Worm (Caenorhabditis elegans) whole organism, L2 larva: ENCODE results near the gene slc-25A29.

ENCODE experiments used
- C34F6.9 ChIP-seq: fragments of 150-350 bp; optimal IDR thresholded peaks from 2 replicates; lab custom pipeline; 2014; ENCODE audit warnings: missing biosample characterization, missing genetic modification characterization
- F13H6.1 ChIP-seq: sonication (generic microtip); optimal IDR thresholded peaks from 2 replicates; lab custom pipeline; 2016; ENCODE audit warnings: missing genetic modification characterization, missing compliant biosample characterization
- R02D3.7 ChIP-seq: fragments of 150-350 bp; optimal IDR thresholded peaks from 2 replicates; lab custom pipeline; 2014; ENCODE audit warnings: missing biosample characterization, missing genetic modification characterization
- Y55F3AM.14 ChIP-seq: fragments of 200-800 bp; sonication (Bioruptor generic); optimal IDR thresholded peaks from 2 replicates; lab custom pipeline; 2018; ENCODE audit warnings: mild to moderate bottlenecking, missing genetic modification characterization, missing compliant biosample characterization
- ZK546.5 ChIP-seq: sonication (generic microtip); optimal IDR thresholded peaks from 2 replicates; lab custom pipeline; 2017; ENCODE audit warnings: missing biosample characterization, missing genetic modification characterization
- alr-1 ChIP-seq: fragments of 150-350 bp; optimal IDR thresholded peaks from 2 replicates; lab custom pipeline; 2014; ENCODE audit warnings: missing biosample characterization, missing genetic modification characterization
- blmp-1 ChIP-seq: sonication (generic microtip); optimal IDR thresholded peaks from 2 replicates; lab custom pipeline; 2017; ENCODE audit warnings: missing genetic modification characterization, mild to moderate bottlenecking, missing compliant biosample characterization, antibody characterized with exemption, moderate library complexity; ENCODE audit not compliant: insufficient read depth
- ceh-16 ChIP-seq: fragments of 150-350 bp; optimal IDR thresholded peaks from 2 replicates; lab custom pipeline; 2014; ENCODE audit warnings: missing biosample characterization, missing genetic modification characterization
- crh-2 ChIP-seq: sonication (generic microtip); optimal IDR thresholded peaks from 2 replicates; lab custom pipeline; 2017; ENCODE audit warnings: missing biosample characterization, missing genetic modification characterization
- egl-27 ChIP-seq: sonication (generic microtip); optimal IDR thresholded peaks from 3 replicates; lab custom pipeline; 2017; ENCODE audit warnings: missing biosample characterization, missing genetic modification reagents, missing genetic modification characterization
- elt-3 ChIP-seq: sonication (generic microtip); optimal IDR thresholded peaks from 2 replicates; lab custom pipeline; 2017; ENCODE audit warnings: missing biosample characterization, missing genetic modification characterization
- fos-1 ChIP-seq: fragments of 150-350 bp; optimal IDR thresholded peaks from 2 replicates; lab custom pipeline; 2014; ENCODE audit warnings: missing biosample characterization, missing genetic modification characterization
- gmeb-1 ChIP-seq: fragments of 150-350 bp; optimal IDR thresholded peaks from 2 replicates; lab custom pipeline; 2014; ENCODE audit warnings: missing biosample characterization, missing genetic modification characterization
- lin-13 ChIP-seq: fragments of 150-350 bp; optimal IDR thresholded peaks from 2 replicates; lab custom pipeline; 2014; ENCODE audit warnings: missing biosample characterization, missing genetic modification reagents, missing genetic modification characterization
- lin-39 ChIP-seq: fragments of 150-350 bp; optimal IDR thresholded peaks from 2 replicates; lab custom pipeline; 2014; ENCODE audit warnings: missing biosample characterization, missing genetic modification reagents, missing genetic modification characterization
- lsy-2 ChIP-seq, 2 experiments: fragments of 150-350 bp in 1 of 2; sonication (generic microtip) in 1 of 2; optimal IDR thresholded peaks; 2 replicates each; lab custom pipeline; 2014 to 2017; ENCODE audit warnings: missing biosample characterization in 2 of 2, missing genetic modification characterization in 2 of 2
- mab-5 ChIP-seq: fragments of 150-350 bp; optimal IDR thresholded peaks from 2 replicates; lab custom pipeline; 2014; ENCODE audit warnings: missing biosample characterization, missing genetic modification characterization
- mbf-1 ChIP-seq: sonication (generic microtip); optimal IDR thresholded peaks from 2 replicates; lab custom pipeline; 2017; ENCODE audit warnings: missing biosample characterization, missing genetic modification characterization
- mdl-1 ChIP-seq, 2 experiments: fragments of 150-350 bp in 1 of 2; sonication (generic microtip) in 1 of 2; optimal IDR thresholded peaks; 2 replicates each; lab custom pipeline; 2017; ENCODE audit warnings: missing biosample characterization in 2 of 2, missing genetic modification characterization in 2 of 2
- nhr-11 ChIP-seq: fragments of 150-350 bp; optimal IDR thresholded peaks from 2 replicates; lab custom pipeline; 2014; ENCODE audit warnings: missing biosample characterization, missing genetic modification characterization
- nhr-129 ChIP-seq: fragments of 150-350 bp; optimal IDR thresholded peaks from 2 replicates; lab custom pipeline; 2014; ENCODE audit warnings: missing biosample characterization, missing genetic modification characterization
- nhr-21 ChIP-seq: fragments of 150-350 bp; optimal IDR thresholded peaks from 2 replicates; lab custom pipeline; 2014; ENCODE audit warnings: missing biosample characterization, missing genetic modification characterization
- nhr-23 ChIP-seq: fragments of 150-350 bp; optimal IDR thresholded peaks from 2 replicates; lab custom pipeline; 2014; ENCODE audit warnings: missing biosample characterization, missing genetic modification reagents, missing genetic modification characterization
- nhr-237 ChIP-seq: fragments of 150-350 bp; optimal IDR thresholded peaks from 2 replicates; lab custom pipeline; 2014; ENCODE audit warnings: missing biosample characterization, missing genetic modification characterization
- nhr-6 ChIP-seq: fragments of 150-350 bp; optimal IDR thresholded peaks from 2 replicates; lab custom pipeline; 2014; ENCODE audit warnings: missing biosample characterization, missing genetic modification characterization
- nhr-77 ChIP-seq: fragments of 150-350 bp; optimal IDR thresholded peaks from 2 replicates; lab custom pipeline; 2014; ENCODE audit warnings: missing biosample characterization, missing genetic modification characterization
- peb-1 ChIP-seq: fragments of 150-350 bp; optimal IDR thresholded peaks from 2 replicates; lab custom pipeline; 2014; ENCODE audit warnings: missing biosample characterization, missing genetic modification characterization
- sma-3 ChIP-seq: sonication (generic microtip); optimal IDR thresholded peaks from 2 replicates; lab custom pipeline; 2016; ENCODE audit warnings: missing genetic modification reagents, missing genetic modification characterization, missing compliant biosample characterization
- sma-9 ChIP-seq, 2 experiments: fragments of 150-350 bp in 1 of 2; sonication (generic microtip) in 1 of 2; optimal IDR thresholded peaks; 2 replicates each; lab custom pipeline; 2014 to 2016; ENCODE audit warnings: missing genetic modification characterization in 2 of 2, mild to moderate bottlenecking in 1 of 2, missing biosample characterization in 1 of 2, missing compliant biosample characterization in 1 of 2, missing genetic modification reagents in 1 of 2, moderate library complexity in 1 of 2
- snpc-4 ChIP-seq: fragments of 150-350 bp; optimal IDR thresholded peaks from 2 replicates; lab custom pipeline; 2014; ENCODE audit warnings: missing biosample characterization, missing genetic modification characterization
- unc-55 ChIP-seq: fragments of 150-350 bp; sonication (generic microtip); optimal IDR thresholded peaks from 3 replicates; lab custom pipeline; 2014; ENCODE audit warnings: missing biosample characterization, missing genetic modification reagents, missing genetic modification characterization
- unc-62 ChIP-seq: fragments of 150-350 bp; optimal IDR thresholded peaks from 2 replicates; lab custom pipeline; 2014; ENCODE audit warnings: missing biosample characterization, missing genetic modification reagents, missing genetic modification characterization
- zag-1 ChIP-seq: fragments of 150-350 bp; optimal IDR thresholded peaks from 2 replicates; lab custom pipeline; 2014; ENCODE audit warnings: missing biosample characterization, missing genetic modification characterization
- ztf-1 ChIP-seq: fragments of 200-800 bp; sonication (Bioruptor generic); conservative IDR thresholded peaks from 2 replicates; pipeline ENCODE4 v1.3.6; 2022; ENCODE audit warnings: missing genetic modification characterization, missing compliant biosample characterization
- ztf-4 ChIP-seq: fragments of 150-350 bp; optimal IDR thresholded peaks from 2 replicates; lab custom pipeline; 2014; ENCODE audit warnings: missing biosample characterization, missing genetic modification characterization

The slc-25A29 gene

ce11 chrV:14631588-14631987 is 26.4 kb downstream of the slc-25A29 start, which contains the start of gene F43D2.3:
Gene F43D2.3, plus strand, starts transcription at chrV:14631888.
- no peak for TF ChIP-seq unc-55 (GFP tag; lab: Kevin White, UChicago)
- TF ChIP-seq peb-1 (tag; lab: Kevin White, UChicago): no peak
- no peak for TF ChIP-seq F13H6.1
- TF ChIP-seq mbf-1 (tag; lab: Kevin White, UChicago): no peak
- TF ChIP-seq fos-1: no peak
- TF ChIP-seq sma-9 (GFP tag; optimal IDR thresholded peaks at IDR 0.05; lab: Kevin White, UChicago): no peak
- no peak for TF ChIP-seq sma-9 (tag; optimal IDR thresholded peaks at IDR 0.05; lab: Kevin White, UChicago)
- no peak for TF ChIP-seq nhr-6
- no peak for TF ChIP-seq nhr-237 (tag; lab: Kevin White, UChicago)
- no peak for TF ChIP-seq sma-3 (GFP tag; lab: Kevin White, UChicago)
- TF ChIP-seq Y55F3AM.14 (GFP tag; lab: Kevin White, UChicago): no peak

ce11 chrV:14625662-14626061 is 32.3 kb downstream of the slc-25A29 start:
- TF ChIP-seq alr-1 (no peak), nhr-129 (peak; percentile 27), gmeb-1 (tag; lab: Kevin White, UChicago) (no peak), F13H6.1 (peak; percentile 6), nhr-11 (no peak), blmp-1 (tag; lab: Kevin White, UChicago) (no peak), crh-2 (tag; lab: Kevin White, UChicago) (no peak), mab-5 (peak; percentile 5), sma-9 (GFP tag; optimal IDR thresholded peaks at IDR 0.05; lab: Kevin White, UChicago) (peak; percentile 29), sma-9 (tag; optimal IDR thresholded peaks at IDR 0.05; lab: Kevin White, UChicago) (no peak), lsy-2 (tag; optimal IDR thresholded peaks at IDR 0.05; lab: Kevin White, UChicago) (peak in 1 of 2 experiments; percentile 10), C34F6.9 (tag; lab: Kevin White, UChicago) (no peak)
- TF ChIP-seq, all 48 proteins: peak for 5

DNA sequence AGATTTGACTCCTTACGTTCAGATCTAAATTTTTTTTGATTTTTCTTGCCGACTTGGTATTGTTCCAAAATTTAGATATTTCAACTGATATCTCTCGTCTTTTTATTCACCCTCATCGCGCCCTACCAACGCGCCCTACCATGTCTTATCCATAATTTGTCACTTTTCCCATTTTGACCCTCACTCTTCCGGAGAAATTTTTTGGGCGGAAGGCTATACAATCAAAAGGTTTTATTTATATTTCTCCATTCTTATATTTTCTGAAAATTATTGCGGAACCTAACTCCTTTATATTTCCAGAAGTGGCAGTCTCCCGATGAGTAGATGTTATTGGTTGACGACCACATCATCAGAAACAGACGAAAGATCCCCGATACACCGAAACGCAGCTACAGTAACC is 37.1 kb downstream of the slc-25A29 start, which contains the start of gene hot-1:
hot-1 (plus strand) TSS at position 301 of the 400 bp plus-strand sequence.
- TF ChIP-seq mdl-1 (tag; optimal IDR thresholded peaks at IDR 0.05; lab: Kevin White, UChicago) (no peak), unc-62 (GFP tag; lab: Kevin White, UChicago) (no peak), ceh-16 (tag; lab: Kevin White, UChicago) (no peak), ztf-1 (no peak), nhr-21 (tag; lab: Kevin White, UChicago) (no peak), nhr-237 (tag; lab: Kevin White, UChicago) (no peak)

ce11 chrV:14620311-14620710 is 37.7 kb downstream of the slc-25A29 start:
- no peak for TF ChIP-seq C34F6.9 (tag; lab: Kevin White, UChicago)
- TF ChIP-seq nhr-21 (tag; lab: Kevin White, UChicago): no peak
- TF ChIP-seq lin-13 (GFP tag; lab: Kevin White, UChicago): no peak
- no peak for TF ChIP-seq mdl-1 (tag; optimal IDR thresholded peaks at IDR 0.05; lab: Kevin White, UChicago)
- TF ChIP-seq Y55F3AM.14 (GFP tag; lab: Kevin White, UChicago): no peak
- no peak for TF ChIP-seq lin-39 (tag; lab: Kevin White, UChicago)
- no peak for TF ChIP-seq nhr-23
- TF ChIP-seq zag-1 (tag; lab: Kevin White, UChicago): no peak
- no peak for TF ChIP-seq ztf-4 (tag; lab: Kevin White, UChicago)

DNA sequence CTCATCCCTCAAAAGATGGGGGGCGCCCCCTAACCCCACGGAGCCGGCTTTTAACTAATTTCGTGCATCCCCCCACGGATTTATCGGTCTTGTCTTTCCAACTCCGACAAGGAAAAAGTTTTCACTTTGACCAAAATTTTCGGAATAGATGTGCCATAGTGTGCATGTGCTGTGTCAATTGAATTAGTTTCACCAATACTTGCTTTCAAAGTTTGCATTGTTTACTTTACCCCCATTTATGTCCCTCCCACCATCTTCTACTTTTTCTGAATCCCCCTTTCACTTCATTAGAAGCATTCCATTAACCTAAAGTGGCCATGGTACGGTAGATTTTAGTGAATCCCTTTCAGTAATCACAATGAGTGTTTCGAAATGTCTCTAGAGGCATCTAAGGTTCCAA is 40.3 kb downstream of the slc-25A29 start:
- no peak for TF ChIP-seq lin-39 (tag; lab: Kevin White, UChicago)

- TF ChIP-seq snpc-4 (no peak), nhr-237 (tag; lab: Kevin White, UChicago) (no peak), R02D3.7 (tag; lab: Kevin White, UChicago) (no peak), lin-39 (tag; lab: Kevin White, UChicago) (no peak), unc-62 (GFP tag; lab: Kevin White, UChicago) (no peak), mbf-1 (tag; lab: Kevin White, UChicago) (no peak), elt-3 (tag; lab: Kevin White, UChicago) (no peak), mdl-1 (tag; optimal IDR thresholded peaks at IDR 0.05; lab: Kevin White, UChicago) (no peak), C34F6.9 (tag; lab: Kevin White, UChicago) (no peak), nhr-11 (no peak), nhr-77 (tag; lab: Kevin White, UChicago) (no peak), nhr-129 (no peak), zag-1 (tag; lab: Kevin White, UChicago) (no peak), egl-27 (no peak), blmp-1 (tag; lab: Kevin White, UChicago) (no peak), ZK546.5 (no peak), sma-9 (GFP tag; optimal IDR thresholded peaks at IDR 0.05; lab: Kevin White, UChicago) (no peak), sma-9 (tag; optimal IDR thresholded peaks at IDR 0.05; lab: Kevin White, UChicago) (no peak), F13H6.1 (no peak)
Measured at ce11 chrV:14615671-14616070, 42.3 kb downstream of the slc-25A29 start.
